ENCODE assay signal across 5 worm cellular contexts in the genomic region with DNA sequence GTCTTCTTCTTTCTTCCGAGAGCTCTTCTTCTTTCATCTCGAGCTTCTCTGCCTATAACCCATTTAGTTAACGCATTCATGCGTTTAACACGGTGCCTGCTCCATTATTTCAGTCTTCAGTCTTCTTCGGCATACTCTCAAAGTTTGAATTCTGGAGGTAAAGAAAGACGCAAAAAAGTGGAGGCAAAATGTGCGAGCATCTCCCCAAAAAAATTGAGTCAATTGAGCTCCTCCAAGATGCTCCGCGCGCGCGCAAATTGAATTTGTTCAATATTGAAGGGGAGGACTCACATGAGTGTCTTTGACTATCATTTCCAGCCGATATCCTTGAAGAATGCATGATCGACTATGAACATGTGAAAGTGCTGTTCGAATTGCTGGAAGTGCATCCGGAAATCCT.
TF ChIP-seq lines count a peak whose summit lies in the region.

No protein-coding gene starts in this region.

TF ChIP-seq in whole organism, L1 larva, 84 proteins besides CTCF, POLR2A, EP300 and RAD21:
- TF ChIP-seq fkh-10 (GFP tag; optimal IDR thresholded peaks at IDR 0.05; lab: Kevin White, UChicago), result peak; percentile 3
- no peak for TF ChIP-seq hlh-4 (tag; optimal IDR thresholded peaks at IDR 0.05; lab: Kevin White, UChicago)
- TF ChIP-seq lin-14 (GFP tag; optimal IDR thresholded peaks at IDR 0.05; lab: Kevin White, UChicago), result peak; percentile 71
- no peak for TF ChIP-seq ceh-63 (GFP tag; optimal IDR thresholded peaks at IDR 0.05; lab: Kevin White, UChicago)
- TF ChIP-seq pax-3 (tag; optimal IDR thresholded peaks at IDR 0.05; lab: Kevin White, UChicago), result no peak
- peak; percentile 23 for TF ChIP-seq nhr-85 (tag; lab: Kevin White, UChicago)
- TF ChIP-seq sptf-1 (tag; optimal IDR thresholded peaks at IDR 0.05; lab: Kevin White, UChicago), result no peak
- TF ChIP-seq nhr-71 (tag; optimal IDR thresholded peaks at IDR 0.05; lab: Kevin White, UChicago), result peak; percentile 7
- no peak for TF ChIP-seq nhr-28 (tag; optimal IDR thresholded peaks at IDR 0.05; lab: Kevin White, UChicago)
- TF ChIP-seq tlp-1 (tag; optimal IDR thresholded peaks at IDR 0.05; lab: Kevin White, UChicago), result no peak
- no peak for TF ChIP-seq mef-2 (tag; optimal IDR thresholded peaks at IDR 0.05; lab: Kevin White, UChicago)
- no peak for TF ChIP-seq lin-39 (tag; optimal IDR thresholded peaks at IDR 0.05; lab: Kevin White, UChicago)
- TF ChIP-seq C04F5.9 (tag; optimal IDR thresholded peaks at IDR 0.05; lab: Kevin White, UChicago), result no peak
- TF ChIP-seq ces-1 (GFP tag; optimal IDR thresholded peaks at IDR 0.05; lab: Kevin White, UChicago), result peak; percentile 2
- TF ChIP-seq nhr-11 (tag; optimal IDR thresholded peaks at IDR 0.05; lab: Kevin White, UChicago), result no peak
- no peak for TF ChIP-seq egl-27 (tag; optimal IDR thresholded peaks at IDR 0.05; lab: Kevin White, UChicago)
- TF ChIP-seq nhr-84 (tag; optimal IDR thresholded peaks at IDR 0.05; lab: Kevin White, UChicago), result no peak

TF ChIP-seq in whole organism, L3 larva, 47 proteins besides CTCF, POLR2A, EP300 and RAD21:
- peak; percentile 47 for TF ChIP-seq fkh-10 (GFP tag; optimal IDR thresholded peaks at IDR 0.05; lab: Kevin White, UChicago)
- no peak for TF ChIP-seq nhr-77 (tag; optimal IDR thresholded peaks at IDR 0.05; lab: Kevin White, UChicago)
- no peak for TF ChIP-seq unc-62 (GFP tag; optimal IDR thresholded peaks at IDR 0.05; lab: Kevin White, UChicago)

TF ChIP-seq in whole organism, L4 larva, 104 proteins besides CTCF, POLR2A, EP300 and RAD21:
- TF ChIP-seq unc-39 (tag; optimal IDR thresholded peaks at IDR 0.05; lab: Kevin White, UChicago), result no peak
- TF ChIP-seq fkh-10 (GFP tag; optimal IDR thresholded peaks at IDR 0.05; lab: Kevin White, UChicago), result peak; percentile 0
- no peak for TF ChIP-seq madf-9 (GFP tag; conservative IDR thresholded peaks at IDR 0.05; lab: Robert Waterston, UW)
- TF ChIP-seq nhr-77 (tag; optimal IDR thresholded peaks at IDR 0.05; lab: Kevin White, UChicago), result no peak
- no peak for TF ChIP-seq skn-1 (tag; optimal IDR thresholded peaks at IDR 0.05; lab: Kevin White, UChicago)
- TF ChIP-seq jun-1 (tag; optimal IDR thresholded peaks at IDR 0.05; lab: Kevin White, UChicago), result no peak
- no peak for TF ChIP-seq cey-2 (tag; optimal IDR thresholded peaks at IDR 0.05; lab: Kevin White, UChicago; ENCODE audit: borderline replicate concordance, insufficient read depth)
- no peak for TF ChIP-seq dmd-6 (GFP tag; IDR thresholded peaks at IDR 0.05; lab: Robert Waterston, UW)
- no peak for TF ChIP-seq ztf-11 (tag; optimal IDR thresholded peaks at IDR 0.05; lab: Kevin White, UChicago)
- no peak for TF ChIP-seq fos-1 (tag; optimal IDR thresholded peaks at IDR 0.05; lab: Kevin White, UChicago)
- no peak for TF ChIP-seq mxl-3 (GFP tag; optimal IDR thresholded peaks at IDR 0.05; lab: Kevin White, UChicago)
- peak in 1 of 2 experiments; percentile 10 for TF ChIP-seq unc-62 (GFP tag; optimal IDR thresholded peaks at IDR 0.05 in 1 of 2; lab: Kevin White, UChicago)
- TF ChIP-seq unc-62 (tag; optimal IDR thresholded peaks at IDR 0.05; lab: Kevin White, UChicago), result no peak
- no peak for TF ChIP-seq madf-5 (GFP tag; IDR thresholded peaks at IDR 0.05; lab: Robert Waterston, UW)
- no peak for TF ChIP-seq nhr-41 (GFP tag; IDR thresholded peaks at IDR 0.05; lab: Robert Waterston, UW)
- no peak for TF ChIP-seq Y105C5A.15 (GFP tag; IDR thresholded peaks at IDR 0.05; lab: Robert Waterston, UW)
- no peak for TF ChIP-seq R02D3.7 (tag; optimal IDR thresholded peaks at IDR 0.05; lab: Kevin White, UChicago)
- TF ChIP-seq hmg-1.1 (GFP tag; IDR thresholded peaks at IDR 0.05; lab: Robert Waterston, UW), result no peak
- no peak for TF ChIP-seq Y5F2A.4 (GFP tag; optimal IDR thresholded peaks at IDR 0.05; lab: Kevin White, UChicago)
- TF ChIP-seq ces-1 (GFP tag; optimal IDR thresholded peaks at IDR 0.05; lab: Kevin White, UChicago), result peak; percentile 91
- TF ChIP-seq lin-15B (tag; optimal IDR thresholded peaks at IDR 0.05; lab: Kevin White, UChicago), result no peak
- TF ChIP-seq mxl-2 (GFP tag; conservative IDR thresholded peaks at IDR 0.05; lab: Robert Waterston, UW), result no peak
TF ChIP-seq in whole organism, L4 larva: peak in this region for 3.

TF ChIP-seq in whole organism, late embryonic, 69 proteins besides CTCF, POLR2A, EP300 and RAD21:
- peak; percentile 96 for TF ChIP-seq unc-42 (tag; optimal IDR thresholded peaks at IDR 0.05; lab: Kevin White, UChicago)
- TF ChIP-seq ceh-31 (tag; optimal IDR thresholded peaks at IDR 0.05; lab: Kevin White, UChicago), result peak; percentile 51
- TF ChIP-seq ceh-24 (tag; optimal IDR thresholded peaks at IDR 0.05; lab: Kevin White, UChicago), result no peak

TF ChIP-seq in whole organism, mixed stage, embryonic, 35 proteins besides CTCF, POLR2A, EP300 and RAD21:
- TF ChIP-seq ces-1 (GFP tag; optimal IDR thresholded peaks at IDR 0.05; lab: Kevin White, UChicago) (peak; percentile 87), elt-3 (tag; optimal IDR thresholded peaks at IDR 0.05; lab: Kevin White, UChicago) (no peak)
